Fruit fly (Drosophila melanogaster) whole organism: Measurements from ENCODE around the gene CG18666.

Experiments
- CG8478 ChIP-seq: fragments of >200 bp; optimal IDR thresholded peaks from 2 replicates; lab custom pipeline; 2018; ENCODE audit warnings: inconsistent platforms
- psq ChIP-seq: fragments of >200 bp; optimal IDR thresholded peaks from 2 replicates; lab custom pipeline; 2017

- TF ChIP-seq CG8478 (lab: Kevin White, UChicago) (no peak), psq (no peak)
Observed at dm6 chr2L:11049723-11050122, 15.1 kb downstream of the CG18666 start.
